Worm (Caenorhabditis elegans) whole organism, L3 larva: ENCODE measurements around the gene fbxa-74.

Experiments used
- R02D3.7 ChIP-seq: fragments of 150-350 bp; optimal IDR thresholded peaks from 2 replicates; lab custom pipeline; 2014; ENCODE audit warnings: missing biosample characterization, missing genetic modification characterization
- ama-1 ChIP-seq: fragments of 150-350 bp; optimal IDR thresholded peaks from 2 replicates; lab custom pipeline; 2018
- ceh-28 ChIP-seq: fragments of 150-350 bp; optimal IDR thresholded peaks from 2 replicates; lab custom pipeline; 2014; ENCODE audit warnings: missing biosample characterization, missing genetic modification reagents, missing genetic modification characterization
- ceh-9 ChIP-seq: sonication (generic microtip); optimal IDR thresholded peaks from 2 replicates; lab custom pipeline; 2018; ENCODE audit warnings: missing biosample characterization, missing genetic modification characterization
- daf-12 ChIP-seq: fragments of 150-350 bp; optimal IDR thresholded peaks from 2 replicates; lab custom pipeline; 2014; ENCODE audit warnings: missing biosample characterization, missing genetic modification reagents, missing genetic modification characterization
- egl-27 ChIP-seq: sonication (generic microtip); optimal IDR thresholded peaks from 4 replicates; lab custom pipeline; 2017; ENCODE audit warnings: missing biosample characterization, missing genetic modification reagents, missing genetic modification characterization
- elt-2 ChIP-seq: sonication (generic microtip); optimal IDR thresholded peaks from 2 replicates; lab custom pipeline; 2016; ENCODE audit warnings: missing genetic modification reagents, mild to moderate bottlenecking, missing genetic modification characterization, missing compliant biosample characterization
- elt-3 ChIP-seq, 3 experiments: fragments of 150-350 bp in 1 of 3; sonication (generic microtip) in 2 of 3; optimal IDR thresholded peaks; 2 replicates in 2 of 3; 4 replicates in 1 of 3; lab custom pipeline; 2014 to 2017; ENCODE audit warnings: missing biosample characterization in 3 of 3, missing genetic modification characterization in 3 of 3
- eor-1 ChIP-seq, 2 experiments: fragments of 150-350 bp; optimal IDR thresholded peaks; 2 replicates each; lab custom pipeline; 2014 to 2018; ENCODE audit warnings: missing biosample characterization in 2 of 2, missing genetic modification characterization in 2 of 2
- fkh-10 ChIP-seq: sonication (generic microtip); optimal IDR thresholded peaks from 2 replicates; lab custom pipeline; 2017; ENCODE audit warnings: missing biosample characterization, missing genetic modification reagents, missing genetic modification characterization
- fkh-2 ChIP-seq: fragments of 150-350 bp; optimal IDR thresholded peaks from 2 replicates; lab custom pipeline; 2014; ENCODE audit warnings: missing biosample characterization, missing genetic modification reagents, missing genetic modification characterization
- fos-1 ChIP-seq: fragments of 150-350 bp; optimal IDR thresholded peaks from 2 replicates; lab custom pipeline; 2014; ENCODE audit warnings: missing biosample characterization, missing genetic modification characterization
- hmg-11 ChIP-seq: sonication (generic microtip); optimal IDR thresholded peaks from 2 replicates; lab custom pipeline; 2016; ENCODE audit warnings: missing genetic modification characterization, missing compliant biosample characterization
- jun-1 ChIP-seq: fragments of 150-350 bp; optimal IDR thresholded peaks from 2 replicates; lab custom pipeline; 2014; ENCODE audit warnings: missing biosample characterization, missing genetic modification reagents, missing genetic modification characterization
- lin-15B ChIP-seq: fragments of 150-350 bp; optimal IDR thresholded peaks from 2 replicates; lab custom pipeline; 2014; ENCODE audit warnings: missing biosample characterization, missing genetic modification characterization
- lin-39 ChIP-seq: fragments of 150-350 bp; optimal IDR thresholded peaks from 2 replicates; lab custom pipeline; 2018; ENCODE audit warnings: missing biosample characterization, missing genetic modification reagents, missing genetic modification characterization
- lsy-12 ChIP-seq: sonication (generic microtip); optimal IDR thresholded peaks from 2 replicates; lab custom pipeline; 2016; ENCODE audit warnings: mild to moderate bottlenecking, missing genetic modification characterization, missing compliant biosample characterization
- mdl-1 ChIP-seq: fragments of 150-350 bp; optimal IDR thresholded peaks from 2 replicates; lab custom pipeline; 2014; ENCODE audit warnings: missing biosample characterization, missing genetic modification characterization
- mml-1 ChIP-seq: fragments of 150-350 bp; sonication (generic microtip); optimal IDR thresholded peaks from 3 replicates; lab custom pipeline; 2014; ENCODE audit warnings: missing biosample characterization, missing genetic modification characterization
- nfya-1 ChIP-seq: sonication (generic microtip); optimal IDR thresholded peaks from 2 replicates; lab custom pipeline; 2017; ENCODE audit warnings: missing genetic modification characterization, mild to moderate bottlenecking, missing compliant biosample characterization, antibody characterized with exemption, moderate library complexity; ENCODE audit not compliant: insufficient read depth
- nhr-11 ChIP-seq: fragments of 150-350 bp; optimal IDR thresholded peaks from 2 replicates; lab custom pipeline; 2014; ENCODE audit warnings: missing biosample characterization, missing genetic modification characterization
- nhr-237 ChIP-seq: fragments of 150-350 bp; optimal IDR thresholded peaks from 2 replicates; lab custom pipeline; 2014; ENCODE audit warnings: missing biosample characterization, missing genetic modification characterization
- nhr-25 ChIP-seq: sonication (generic microtip); optimal IDR thresholded peaks from 2 replicates; lab custom pipeline; 2017; ENCODE audit warnings: missing biosample characterization, missing genetic modification characterization
- nhr-28 ChIP-seq: fragments of 150-350 bp; optimal IDR thresholded peaks from 2 replicates; lab custom pipeline; 2014; ENCODE audit warnings: missing biosample characterization, missing genetic modification characterization
- nhr-43 ChIP-seq: sonication (generic microtip); optimal IDR thresholded peaks from 2 replicates; lab custom pipeline; 2016; ENCODE audit warnings: mild to moderate bottlenecking, missing genetic modification characterization, missing compliant biosample characterization; ENCODE audit not compliant: poor library complexity, severe bottlenecking
- nhr-67 ChIP-seq: fragments of 150-350 bp; optimal IDR thresholded peaks from 2 replicates; lab custom pipeline; 2014; ENCODE audit warnings: missing biosample characterization, missing genetic modification characterization
- nhr-76 ChIP-seq: fragments of 150-350 bp; sonication (generic microtip); optimal IDR thresholded peaks from 5 replicates; lab custom pipeline; 2014; ENCODE audit warnings: missing biosample characterization, missing genetic modification characterization
- nhr-77 ChIP-seq: fragments of 150-350 bp; optimal IDR thresholded peaks from 2 replicates; lab custom pipeline; 2014; ENCODE audit warnings: missing biosample characterization, missing genetic modification characterization
- pqm-1 ChIP-seq: fragments of 150-350 bp; optimal IDR thresholded peaks from 2 replicates; lab custom pipeline; 2017; ENCODE audit warnings: missing biosample characterization, missing genetic modification characterization, inconsistent platforms
- tbx-2 ChIP-seq: sonication (generic microtip); optimal IDR thresholded peaks from 2 replicates; lab custom pipeline; 2016; ENCODE audit warnings: mild to moderate bottlenecking, missing genetic modification characterization, missing compliant biosample characterization
- unc-62 ChIP-seq: fragments of 150-350 bp; sonication (generic microtip); optimal IDR thresholded peaks from 4 replicates; lab custom pipeline; 2014; ENCODE audit warnings: missing biosample characterization, missing genetic modification reagents, missing genetic modification characterization
- zag-1 ChIP-seq: fragments of 150-350 bp; optimal IDR thresholded peaks from 2 replicates; lab custom pipeline; 2014; ENCODE audit warnings: missing biosample characterization, missing genetic modification characterization
- ztf-11 ChIP-seq: fragments of 150-350 bp; optimal IDR thresholded peaks from 2 replicates; lab custom pipeline; 2014; ENCODE audit warnings: missing biosample characterization, missing genetic modification characterization
- ztf-4 ChIP-seq: fragments of 150-350 bp; optimal IDR thresholded peaks from 2 replicates; lab custom pipeline; 2014; ENCODE audit warnings: missing biosample characterization, missing genetic modification characterization

Gene fbxa-74

ce11 chrIII:1665799-1666308, 32.9 kb downstream of the fbxa-74 start, which contains the start of gene Y22D7AR.3:
Gene Y22D7AR.3, minus strand, starts transcription at chrIII:1665849.
- no peak for TF ChIP-seq nhr-11 (tag; lab: Kevin White, UChicago)
- no peak for TF ChIP-seq fos-1 (tag; lab: Kevin White, UChicago)
- no peak for TF ChIP-seq fkh-10 (GFP tag; lab: Kevin White, UChicago)
- no peak for TF ChIP-seq ceh-28 (tag; lab: Kevin White, UChicago)
- no peak for TF ChIP-seq nhr-28 (tag; lab: Kevin White, UChicago)
- TF ChIP-seq nhr-76 (tag; lab: Kevin White, UChicago), result no peak
- TF ChIP-seq daf-12, result no peak
- no peak for TF ChIP-seq nhr-237
- no peak for TF ChIP-seq pqm-1 (tag; lab: Kevin White, UChicago)
- TF ChIP-seq ama-1 (lab: Kevin White, UChicago), result no peak
- TF ChIP-seq R02D3.7, result no peak
- no peak for TF ChIP-seq ceh-9
- TF ChIP-seq jun-1 (tag; lab: Kevin White, UChicago), result no peak
- TF ChIP-seq elt-2 (tag; lab: Kevin White, UChicago), result no peak
- no peak for TF ChIP-seq nhr-77
- TF ChIP-seq eor-1 (tag; optimal IDR thresholded peaks at IDR 0.05; lab: Kevin White, UChicago), result no peak
- TF ChIP-seq ztf-4 (tag; lab: Kevin White, UChicago), result no peak

ce11 chrIII:1665373-1665772, 33.4 kb downstream of the fbxa-74 start:
- TF ChIP-seq R02D3.7 (no peak), ceh-28 (tag; lab: Kevin White, UChicago) (peak; percentile 60)
- TF ChIP-seq, all 47 proteins: peak for 1

- TF ChIP-seq elt-3 (tag; optimal IDR thresholded peaks at IDR 0.05; lab: Kevin White, UChicago) (no peak), lin-39 (tag; lab: Kevin White, UChicago) (no peak), tbx-2 (tag; lab: Kevin White, UChicago) (no peak), ztf-11 (tag; lab: Kevin White, UChicago) (no peak), fos-1 (tag; lab: Kevin White, UChicago) (no peak), ceh-28 (tag; lab: Kevin White, UChicago) (no peak), nfya-1 (tag; lab: Kevin White, UChicago) (no peak), unc-62 (GFP tag; lab: Kevin White, UChicago) (no peak), jun-1 (tag; lab: Kevin White, UChicago) (no peak), fkh-2 (no peak), ama-1 (lab: Kevin White, UChicago) (no peak), nhr-28 (tag; lab: Kevin White, UChicago) (no peak), lin-15B (no peak), nhr-237 (no peak), eor-1 (tag; optimal IDR thresholded peaks at IDR 0.05; lab: Kevin White, UChicago) (no peak), lsy-12 (tag; lab: Kevin White, UChicago) (no peak), zag-1 (no peak), hmg-11 (tag; lab: Kevin White, UChicago) (no peak), ceh-9 (no peak)
Measured at ce11 chrIII:1664761-1665266, 34.0 kb downstream of the fbxa-74 start, which contains the start of gene Y22D7AL.16. Gene Y22D7AL.16, minus strand, starts transcription at chrIII:1665216.

ce11 chrIII:1663056-1663455, 35.7 kb downstream of the fbxa-74 start:
- TF ChIP-seq ceh-9 (no peak), ceh-28 (tag; lab: Kevin White, UChicago) (peak; percentile 95)

- TF ChIP-seq mml-1 (tag; lab: Kevin White, UChicago) (no peak), nhr-43 (tag; lab: Kevin White, UChicago) (no peak), fkh-2 (no peak), lin-39 (tag; lab: Kevin White, UChicago) (no peak), egl-27 (tag; lab: Kevin White, UChicago) (no peak), fkh-10 (GFP tag; lab: Kevin White, UChicago) (no peak), zag-1 (no peak), jun-1 (tag; lab: Kevin White, UChicago) (no peak), elt-2 (tag; lab: Kevin White, UChicago) (no peak), nhr-25 (no peak), nhr-67 (tag; lab: Kevin White, UChicago) (no peak), nhr-11 (tag; lab: Kevin White, UChicago) (no peak), mdl-1 (tag; lab: Kevin White, UChicago) (no peak), fos-1 (tag; lab: Kevin White, UChicago) (no peak), hmg-11 (tag; lab: Kevin White, UChicago) (no peak), nhr-76 (tag; lab: Kevin White, UChicago) (no peak), pqm-1 (tag; lab: Kevin White, UChicago) (no peak), eor-1 (tag; optimal IDR thresholded peaks at IDR 0.05; lab: Kevin White, UChicago) (no peak)
Measured at ce11 chrIII:1662405-1662804, 36.4 kb downstream of the fbxa-74 start.
